Fruit fly (Drosophila melanogaster): ENCODE results near the gene CG11178.

Gene CG11178

dm6 chrX:13643961-13644360, 38.5 kb downstream of the CG11178 start:
- TF ChIP-seq Hr96 (GFP tag; optimal IDR thresholded peaks at IDR 0.05) (no peak), CG12768 (GFP tag; optimal IDR thresholded peaks at IDR 0.05) (no peak), toe (GFP tag; optimal IDR thresholded peaks at IDR 0.05) (no peak), pad (GFP tag; optimal IDR thresholded peaks at IDR 0.05) (no peak), cnc (optimal IDR thresholded peaks at IDR 0.05) (no peak), CG7101 (tag; optimal IDR thresholded peaks at IDR 0.05) (no peak), Clk (GFP tag; optimal IDR thresholded peaks at IDR 0.05) (no peak), kay (GFP tag; ENCODE audit: borderline replicate concordance) (no peak), bab1 (GFP tag; optimal IDR thresholded peaks at IDR 0.05) (no peak), CG33017 (tag; optimal IDR thresholded peaks at IDR 0.05) (no peak), cic (GFP tag; optimal IDR thresholded peaks at IDR 0.05) (no peak)

DNA sequence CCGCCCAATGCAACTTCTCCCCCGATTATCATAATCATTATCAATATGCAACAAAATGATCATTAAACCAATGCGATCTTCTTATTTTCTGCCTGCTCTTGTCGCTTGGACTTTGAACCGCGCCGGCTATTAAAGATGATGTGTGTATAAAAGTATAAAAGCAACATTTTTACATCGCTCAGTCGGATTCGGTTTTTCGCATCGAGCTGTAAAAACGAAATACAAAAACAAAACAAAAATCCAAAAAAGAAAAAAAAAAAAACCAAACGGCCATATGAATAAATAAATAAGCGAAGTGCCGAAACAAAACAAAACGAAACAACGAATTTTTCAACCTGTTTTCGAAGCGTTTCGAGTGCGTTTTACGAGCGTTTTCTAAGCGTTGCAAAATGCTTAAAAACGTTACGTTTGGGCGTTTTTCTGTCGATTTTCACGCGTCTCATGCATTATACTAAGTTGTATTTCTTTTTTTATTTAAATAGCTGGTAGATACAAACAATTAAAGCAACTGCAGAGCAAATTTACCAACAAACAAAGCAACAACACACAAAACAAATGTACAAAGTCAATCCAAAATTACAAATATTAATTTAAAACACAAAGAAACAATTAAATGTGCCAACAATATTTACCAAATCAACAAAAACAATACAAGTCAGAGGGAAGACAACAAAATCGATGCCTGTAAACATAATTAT, 39.4 kb downstream of the CG11178 start:
- TF ChIP-seq CG1620 (GFP tag; optimal IDR thresholded peaks at IDR 0.05) (no peak), CG5204 (GFP tag; optimal IDR thresholded peaks at IDR 0.05) (no peak), kay (GFP tag; ENCODE audit: borderline replicate concordance) (peak; percentile 65), CG7101 (tag; optimal IDR thresholded peaks at IDR 0.05) (peak; percentile 37), cic (GFP tag; optimal IDR thresholded peaks at IDR 0.05) (no peak)

DNA sequence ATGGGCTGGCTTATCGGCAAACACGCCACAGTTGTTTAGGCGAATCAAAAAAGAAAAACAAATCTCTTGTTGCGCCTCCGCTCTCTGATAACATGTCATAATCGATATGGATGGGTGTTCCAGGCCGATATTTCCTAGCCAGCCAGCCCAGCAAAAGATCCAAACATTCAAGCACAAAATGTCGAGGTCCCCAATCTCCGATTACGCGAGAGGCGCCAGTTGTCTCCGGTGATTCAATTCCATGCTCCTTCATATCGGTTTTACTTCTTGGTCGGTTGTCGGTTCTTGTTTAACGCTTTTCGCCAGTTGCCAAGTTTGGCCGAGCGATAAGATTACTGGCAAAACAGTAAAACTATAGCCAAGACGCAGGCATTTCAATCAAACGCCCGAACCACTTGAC, 40.7 kb downstream of the CG11178 start:
- no peak for TF ChIP-seq Mnt (GFP tag; optimal IDR thresholded peaks at IDR 0.05)
- TF ChIP-seq toe (GFP tag; optimal IDR thresholded peaks at IDR 0.05), result no peak
- TF ChIP-seq cnc (optimal IDR thresholded peaks at IDR 0.05), result no peak
- no peak for TF ChIP-seq CG7101 (tag; optimal IDR thresholded peaks at IDR 0.05)
- no peak for TF ChIP-seq Clk (GFP tag; optimal IDR thresholded peaks at IDR 0.05)
- no peak for TF ChIP-seq CG5204 (GFP tag; optimal IDR thresholded peaks at IDR 0.05)
- TF ChIP-seq kay (GFP tag; ENCODE audit: borderline replicate concordance), result no peak
- no peak for TF ChIP-seq CG12768 (GFP tag; optimal IDR thresholded peaks at IDR 0.05)

- TF ChIP-seq cnc (optimal IDR thresholded peaks at IDR 0.05) (no peak), Crg-1 (GFP tag; optimal IDR thresholded peaks at IDR 0.05) (no peak), CG14711 (tag; optimal IDR thresholded peaks at IDR 0.05) (no peak), CG1620 (GFP tag; optimal IDR thresholded peaks at IDR 0.05) (no peak), Clk (GFP tag; optimal IDR thresholded peaks at IDR 0.05) (no peak), kay (GFP tag; ENCODE audit: borderline replicate concordance) (no peak), CG11617 (GFP tag; optimal IDR thresholded peaks at IDR 0.05) (no peak), CG7101 (tag; optimal IDR thresholded peaks at IDR 0.05) (no peak), CG5204 (GFP tag; optimal IDR thresholded peaks at IDR 0.05) (no peak), Mnt (GFP tag; optimal IDR thresholded peaks at IDR 0.05) (no peak), bab1 (GFP tag; optimal IDR thresholded peaks at IDR 0.05) (no peak), pad (GFP tag; optimal IDR thresholded peaks at IDR 0.05) (no peak), toe (GFP tag; optimal IDR thresholded peaks at IDR 0.05) (no peak), CG7045 (GFP tag; optimal IDR thresholded peaks at IDR 0.05) (no peak), CG33017 (tag; optimal IDR thresholded peaks at IDR 0.05) (no peak), cic (GFP tag; optimal IDR thresholded peaks at IDR 0.05) (no peak), CG12768 (GFP tag; optimal IDR thresholded peaks at IDR 0.05) (no peak)
Measured at dm6 chrX:13648819-13649218, 43.3 kb downstream of the CG11178 start.

dm6 chrX:13649801-13650200, 44.3 kb downstream of the CG11178 start:
- TF ChIP-seq CG12768 (GFP tag; optimal IDR thresholded peaks at IDR 0.05) (no peak), Crg-1 (GFP tag; optimal IDR thresholded peaks at IDR 0.05) (no peak), kay (GFP tag; ENCODE audit: borderline replicate concordance) (no peak), toe (GFP tag; optimal IDR thresholded peaks at IDR 0.05) (no peak), CG7045 (GFP tag; optimal IDR thresholded peaks at IDR 0.05) (no peak), Clk (GFP tag; optimal IDR thresholded peaks at IDR 0.05) (no peak), CG14711 (tag; optimal IDR thresholded peaks at IDR 0.05) (no peak), pad (GFP tag; optimal IDR thresholded peaks at IDR 0.05) (no peak), CG11617 (GFP tag; optimal IDR thresholded peaks at IDR 0.05) (no peak)

- TF ChIP-seq cic (GFP tag; optimal IDR thresholded peaks at IDR 0.05), result peak; percentile 65
- TF ChIP-seq Mnt (GFP tag; optimal IDR thresholded peaks at IDR 0.05), result peak; percentile 6
- no peak for TF ChIP-seq Clk (GFP tag; optimal IDR thresholded peaks at IDR 0.05)
- peak; percentile 4 for TF ChIP-seq tj (GFP tag; optimal IDR thresholded peaks at IDR 0.05)
- TF ChIP-seq CG1620 (GFP tag; optimal IDR thresholded peaks at IDR 0.05), result no peak
- peak; percentile 4 for TF ChIP-seq CG14711 (tag; optimal IDR thresholded peaks at IDR 0.05)
- no peak for TF ChIP-seq CG12768 (GFP tag; optimal IDR thresholded peaks at IDR 0.05)
- TF ChIP-seq kay (GFP tag; ENCODE audit: borderline replicate concordance), result peak; percentile 7
- peak; percentile 46 for TF ChIP-seq CG7101 (tag; optimal IDR thresholded peaks at IDR 0.05)
- no peak for TF ChIP-seq CG7045 (GFP tag; optimal IDR thresholded peaks at IDR 0.05)
- no peak for TF ChIP-seq ovo (GFP tag; optimal IDR thresholded peaks at IDR 0.05)
- TF ChIP-seq pad (GFP tag; optimal IDR thresholded peaks at IDR 0.05), result peak; percentile 37
Measured at dm6 chrX:13651170-13651569, 45.7 kb downstream of the CG11178 start.

Data from whole organism, adult.